Worm (Caenorhabditis elegans): ENCODE measurements around the gene srt-17.

The srt-17 gene

ce11 chrV:657678-658077, 32.9 kb upstream of the srt-17 start, which contains the start of gene srh-246:
srh-246 (minus strand) TSS chrV:657778.
- TF ChIP-seq egl-18 (GFP tag; IDR thresholded peaks at IDR 0.05) (no peak), nhr-120 (GFP tag; IDR thresholded peaks at IDR 0.05) (no peak), dpl-1 (GFP tag; optimal IDR thresholded peaks at IDR 0.05) (no peak), repo-1 (tag; optimal IDR thresholded peaks at IDR 0.05) (no peak), tlf-1 (GFP tag; optimal IDR thresholded peaks at IDR 0.05) (no peak), snpc-4 (GFP tag; optimal IDR thresholded peaks at IDR 0.05) (no peak), snpc-4 (tag; optimal IDR thresholded peaks at IDR 0.05) (no peak), attf-5 (GFP tag; optimal IDR thresholded peaks at IDR 0.05) (no peak), F55B11.4 (tag; optimal IDR thresholded peaks at IDR 0.05; ENCODE audit: borderline replicate concordance, insufficient read depth) (no peak), lsy-27 (tag; optimal IDR thresholded peaks at IDR 0.05; ENCODE audit: borderline replicate concordance, insufficient read depth) (no peak), bed-1 (GFP tag; IDR thresholded peaks at IDR 0.05) (no peak)

ce11 chrV:655823-656222, 31.0 kb upstream of the srt-17 start, which contains the start of gene srh-245:
srh-245 (minus strand) TSS chrV:655923.
- TF ChIP-seq dox-1 (GFP tag; IDR thresholded peaks at IDR 0.05) (no peak), ztf-22 (GFP tag; optimal IDR thresholded peaks at IDR 0.05) (no peak), lin-54 (GFP tag; optimal IDR thresholded peaks at IDR 0.05) (no peak), bed-1 (GFP tag; IDR thresholded peaks at IDR 0.05) (no peak), repo-1 (tag; optimal IDR thresholded peaks at IDR 0.05) (no peak), hmg-20 (GFP tag; IDR thresholded peaks at IDR 0.05) (no peak), ceh-100 (GFP tag; IDR thresholded peaks at IDR 0.05) (no peak), lin-40 (tag; optimal IDR thresholded peaks at IDR 0.05) (no peak), hmg-1.2 (GFP tag; IDR thresholded peaks at IDR 0.05) (no peak), Y53G8AR.9 (GFP tag; conservative IDR thresholded peaks at IDR 0.05) (no peak), pbrm-1 (GFP tag; IDR thresholded peaks at IDR 0.05) (no peak), Y53F4B.3 (GFP tag; IDR thresholded peaks at IDR 0.05) (no peak)

ce11 chrV:654402-654801, 29.6 kb upstream of the srt-17 start, which contains the start of gene srj-6:
srj-6 (minus strand) TSS chrV:654502.
- TF ChIP-seq dpl-1 (GFP tag; optimal IDR thresholded peaks at IDR 0.05): no peak
- no peak for TF ChIP-seq C17E4.6 (GFP tag; IDR thresholded peaks at IDR 0.05)
- TF ChIP-seq lag-1 (GFP tag; IDR thresholded peaks at IDR 0.05): no peak

- TF ChIP-seq F37B4.10 (GFP tag; IDR thresholded peaks at IDR 0.05) (no peak), him-1 (tag; optimal IDR thresholded peaks at IDR 0.05) (no peak), mes-4 (tag; optimal IDR thresholded peaks at IDR 0.05) (no peak), snpc-4 (GFP tag; optimal IDR thresholded peaks at IDR 0.05) (no peak), snpc-4 (tag; optimal IDR thresholded peaks at IDR 0.05) (no peak), pbrm-1 (GFP tag; IDR thresholded peaks at IDR 0.05) (no peak), ztf-6 (GFP tag; IDR thresholded peaks at IDR 0.05) (no peak), ccch-3 (GFP tag; optimal IDR thresholded peaks at IDR 0.05) (no peak), ztf-3 (GFP tag; optimal IDR thresholded peaks at IDR 0.05) (no peak), lsl-1 (GFP tag; optimal IDR thresholded peaks at IDR 0.05) (no peak), B0019.2 (GFP tag; conservative IDR thresholded peaks at IDR 0.05) (no peak), snpc-1.1 (tag; optimal IDR thresholded peaks at IDR 0.05; ENCODE audit: insufficient read depth) (no peak), attf-5 (GFP tag; optimal IDR thresholded peaks at IDR 0.05) (no peak), zfh-2 (GFP tag; conservative IDR thresholded peaks at IDR 0.05) (no peak), B0261.1 (tag; optimal IDR thresholded peaks at IDR 0.05) (no peak)
Observed at ce11 chrV:652940-653339, 28.1 kb upstream of the srt-17 start, which contains the start of gene srj-5. srj-5 (minus strand) TSS chrV:653040.
